Fruit fly (Drosophila melanogaster) whole organism, adult: Measurements from ENCODE around the gene emei.
A peak's percentile ranks its signal among the peaks of the same experiment; 100 is the strongest.

ENCODE experiments used
- CG11617 ChIP-seq: fragments of 200-800 bp; sonication (Bioruptor generic); optimal IDR thresholded peaks from 2 replicates; lab custom pipeline; 2017; ENCODE audit warnings: mild to moderate bottlenecking, missing biosample characterization, missing genetic modification reagents, missing genetic modification characterization
- CG12768 ChIP-seq: fragments of 200-800 bp; sonication (Bioruptor generic); optimal IDR thresholded peaks from 2 replicates; lab custom pipeline; 2017; ENCODE audit warnings: missing biosample characterization, missing genetic modification characterization, mild to moderate bottlenecking, moderate library complexity, missing genetic modification reagents
- CG14711 ChIP-seq: fragments of 200-800 bp; sonication (Bioruptor generic); optimal IDR thresholded peaks from 2 replicates; lab custom pipeline; 2018; ENCODE audit warnings: missing biosample characterization, mild to moderate bottlenecking, missing genetic modification characterization, moderate library complexity
- CG1620 ChIP-seq: fragments of 200-800 bp; sonication (Bioruptor generic); optimal IDR thresholded peaks from 2 replicates; lab custom pipeline; 2016; ENCODE audit warnings: missing biosample characterization, missing genetic modification characterization
- CG33017 ChIP-seq: fragments of 200-800 bp; sonication (Bioruptor generic); optimal IDR thresholded peaks from 2 replicates; lab custom pipeline; 2018; ENCODE audit warnings: missing biosample characterization, mild to moderate bottlenecking, missing genetic modification characterization, moderate library complexity
- CG5204 ChIP-seq: fragments of 200-800 bp; sonication (Bioruptor generic); optimal IDR thresholded peaks from 2 replicates; lab custom pipeline; 2016; ENCODE audit warnings: missing biosample characterization, missing genetic modification characterization
- CG7045 ChIP-seq: fragments of 200-800 bp; sonication (Bioruptor generic); optimal IDR thresholded peaks from 2 replicates; lab custom pipeline; 2017; ENCODE audit warnings: missing biosample characterization, mild to moderate bottlenecking, missing genetic modification characterization
- CG7101 ChIP-seq: fragments of 200-800 bp; sonication (Bioruptor generic); optimal IDR thresholded peaks from 2 replicates; lab custom pipeline; 2018; ENCODE audit warnings: missing biosample characterization, mild to moderate bottlenecking, missing genetic modification characterization, moderate library complexity
- Clk ChIP-seq: fragments of 200-800 bp; sonication (Bioruptor generic); optimal IDR thresholded peaks from 2 replicates; lab custom pipeline; 2017; ENCODE audit warnings: missing biosample characterization, missing genetic modification characterization
- Crg-1 ChIP-seq: fragments of 200-800 bp; sonication (Bioruptor generic); optimal IDR thresholded peaks from 2 replicates; lab custom pipeline; 2016; ENCODE audit warnings: missing biosample characterization, missing genetic modification characterization
- Hr96 ChIP-seq: fragments of 200-800 bp; sonication (Bioruptor generic); optimal IDR thresholded peaks from 2 replicates; lab custom pipeline; 2016; ENCODE audit warnings: missing biosample characterization, missing genetic modification characterization
- Mnt ChIP-seq: fragments of 200-800 bp; sonication (Bioruptor generic); optimal IDR thresholded peaks from 2 replicates; lab custom pipeline; 2016; ENCODE audit warnings: missing biosample characterization, mild to moderate bottlenecking, missing genetic modification characterization
- bab1 ChIP-seq: fragments of 200-800 bp; sonication (Bioruptor generic); optimal IDR thresholded peaks from 3 replicates; lab custom pipeline; 2019; ENCODE audit warnings: missing biosample characterization, mild to moderate bottlenecking, missing genetic modification characterization, moderate library complexity
- cic ChIP-seq: fragments of 200-800 bp; sonication (Bioruptor generic); optimal IDR thresholded peaks from 2 replicates; lab custom pipeline; 2017; ENCODE audit warnings: missing biosample characterization, mild to moderate bottlenecking, missing genetic modification characterization, moderate library complexity
- cnc ChIP-seq, 2 experiments: fragments of >200 bp; optimal IDR thresholded peaks; 2 replicates each; lab custom pipeline; 2017
- kay ChIP-seq: fragments of 200-800 bp; sonication (Bioruptor generic); peaks from one replicate; lab custom pipeline; 2016; ENCODE audit warnings: missing biosample characterization, missing genetic modification characterization, borderline replicate concordance
- ovo ChIP-seq: fragments of 200-800 bp; sonication (Bioruptor generic); optimal IDR thresholded peaks from 2 replicates; lab custom pipeline; 2016; ENCODE audit warnings: missing biosample characterization, missing genetic modification characterization
- pad ChIP-seq: fragments of 200-800 bp; sonication (Bioruptor generic); optimal IDR thresholded peaks from 3 replicates; lab custom pipeline; 2017; ENCODE audit warnings: missing biosample characterization, missing genetic modification characterization, mild to moderate bottlenecking, moderate library complexity, missing genetic modification reagents
- tj ChIP-seq: fragments of 200-800 bp; sonication (Bioruptor generic); optimal IDR thresholded peaks from 3 replicates; lab custom pipeline; 2017; ENCODE audit warnings: missing biosample characterization, mild to moderate bottlenecking, missing genetic modification characterization, moderate library complexity
- toe ChIP-seq: fragments of 200-800 bp; sonication (Bioruptor generic); optimal IDR thresholded peaks from 2 replicates; lab custom pipeline; 2016; ENCODE audit warnings: missing biosample characterization, missing genetic modification characterization

Gene emei

DNA sequence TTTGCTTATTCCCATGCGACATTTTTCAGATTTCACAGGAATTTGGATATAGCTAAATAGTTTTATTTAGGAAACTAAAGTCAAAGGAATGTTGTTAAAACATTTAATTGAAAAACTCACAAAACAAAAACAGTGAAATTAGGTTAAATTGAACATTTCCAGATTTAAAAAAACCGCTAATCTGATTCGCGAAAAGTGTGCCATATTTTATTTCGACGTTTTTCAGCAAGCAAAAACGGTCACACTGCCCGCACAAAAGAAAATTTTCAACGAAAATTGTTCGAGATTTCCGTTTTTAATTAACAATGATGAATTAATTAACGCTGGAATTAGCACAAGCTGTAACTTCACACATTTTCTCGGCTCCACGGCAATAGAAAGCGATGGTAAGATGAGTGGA is at the start of gene emei, which contains the start of gene CG34012:
Gene emei, plus strand, starts transcription at position 237 of the 400 bp plus-strand sequence.
Gene CG34012, minus strand, starts transcription at position 52 of the 400 bp plus-strand sequence.
- TF ChIP-seq tj (GFP tag; lab: Kevin White, UChicago), result no peak
- TF ChIP-seq Hr96 (GFP tag; lab: Kevin White, UChicago), result no peak
- no peak for TF ChIP-seq CG33017
- TF ChIP-seq Crg-1 (GFP tag; lab: Kevin White, UChicago), result no peak
- no peak for TF ChIP-seq cic (GFP tag; lab: Kevin White, UChicago)
- no peak for TF ChIP-seq CG12768
- TF ChIP-seq ovo, result no peak
- TF ChIP-seq Mnt (GFP tag; lab: Kevin White, UChicago), result no peak
- TF ChIP-seq kay (GFP tag; lab: Kevin White, UChicago), result no peak
- TF ChIP-seq CG11617 (GFP tag; lab: Kevin White, UChicago), result no peak
- no peak for TF ChIP-seq CG7045
- no peak for TF ChIP-seq Clk (GFP tag; lab: Kevin White, UChicago)
- TF ChIP-seq pad (GFP tag; lab: Kevin White, UChicago), result no peak
- TF ChIP-seq CG5204 (GFP tag; lab: Kevin White, UChicago), result no peak
- no peak for TF ChIP-seq CG1620 (GFP tag; lab: Kevin White, UChicago)

DNA sequence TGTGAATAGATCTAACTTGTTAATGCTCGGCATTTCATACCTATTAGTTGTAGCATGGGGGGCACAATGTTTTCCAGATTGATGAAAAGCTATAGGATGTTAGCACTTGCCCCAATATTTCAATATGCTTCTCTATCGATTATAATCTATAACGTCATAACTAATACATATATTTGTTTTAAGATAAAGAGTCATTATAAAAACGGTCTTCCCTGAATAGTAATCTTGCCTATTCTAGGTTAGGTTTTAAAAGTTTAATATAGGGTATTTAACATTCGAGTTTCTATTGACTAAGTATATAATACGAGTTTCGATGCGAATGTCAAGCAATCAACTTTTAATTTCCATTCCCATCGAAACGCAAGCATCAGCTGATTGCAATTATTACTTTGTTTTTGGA is 48.3 kb upstream of the emei start, which contains the start of the genes CG6321 and Blos2:
Gene CG6321, minus strand, starts transcription at position 25 of the 400 bp plus-strand sequence.
Gene Blos2, plus strand, starts transcription at position 372 of the 400 bp plus-strand sequence.
- peak; percentile 69 for TF ChIP-seq CG7045
- TF ChIP-seq bab1 (GFP tag; lab: Kevin White, UChicago), result peak; percentile 90
- TF ChIP-seq Crg-1 (GFP tag; lab: Kevin White, UChicago), result peak; percentile 3
- peak; percentile 56 for TF ChIP-seq Hr96 (GFP tag; lab: Kevin White, UChicago)
- TF ChIP-seq tj (GFP tag; lab: Kevin White, UChicago), result peak; percentile 54
- TF ChIP-seq CG14711, result peak; percentile 73
- peak; percentile 48 for TF ChIP-seq pad (GFP tag; lab: Kevin White, UChicago)
- peak; percentile 6 for TF ChIP-seq cic (GFP tag; lab: Kevin White, UChicago)
- peak; percentile 87 for TF ChIP-seq CG33017
- no peak for TF ChIP-seq CG5204 (GFP tag; lab: Kevin White, UChicago)
- no peak for TF ChIP-seq ovo
- TF ChIP-seq Mnt (GFP tag; lab: Kevin White, UChicago), result peak; percentile 65
- TF ChIP-seq toe (GFP tag; lab: Kevin White, UChicago), result no peak
- TF ChIP-seq CG7101 (tag; lab: Kevin White, UChicago), result peak; percentile 83
- TF ChIP-seq Clk (GFP tag; lab: Kevin White, UChicago), result peak; percentile 12
- TF ChIP-seq CG1620 (GFP tag; lab: Kevin White, UChicago), result peak; percentile 13
- TF ChIP-seq CG12768, result peak; percentile 75
- TF ChIP-seq CG11617 (GFP tag; lab: Kevin White, UChicago), result peak; percentile 81
- no peak for TF ChIP-seq cnc (optimal IDR thresholded peaks at IDR 0.05; lab: Kevin White, UChicago)

DNA sequence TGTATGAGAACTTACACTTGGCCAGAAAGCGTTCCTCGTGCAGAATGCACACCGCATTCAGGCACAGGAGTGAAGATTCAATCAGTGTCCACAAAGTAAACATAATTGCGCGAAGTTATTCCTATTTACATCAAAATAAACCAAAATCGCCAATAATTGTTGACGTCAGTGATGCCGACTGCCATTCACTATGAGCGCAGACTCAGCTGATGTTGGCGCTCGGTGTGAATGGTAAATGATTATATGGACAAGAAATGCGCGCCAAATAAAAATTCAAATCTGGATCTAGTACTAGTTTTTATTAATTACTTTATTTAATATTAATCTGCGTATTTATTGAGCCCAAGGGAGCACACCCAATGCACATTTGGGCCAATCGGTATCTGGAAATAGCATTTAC is 47.0 kb upstream of the emei start, which contains the start of gene CG32069:
Gene CG32069, minus strand, starts transcription at position 174 of the 400 bp plus-strand sequence.
- TF ChIP-seq CG7101 (tag; lab: Kevin White, UChicago) (no peak), CG5204 (GFP tag; lab: Kevin White, UChicago) (no peak), Crg-1 (GFP tag; lab: Kevin White, UChicago) (no peak), Mnt (GFP tag; lab: Kevin White, UChicago) (peak; percentile 1), CG11617 (GFP tag; lab: Kevin White, UChicago) (no peak), tj (GFP tag; lab: Kevin White, UChicago) (peak; percentile 11), CG12768 (no peak), bab1 (GFP tag; lab: Kevin White, UChicago) (peak; percentile 19), cnc (optimal IDR thresholded peaks at IDR 0.05; lab: Kevin White, UChicago) (no peak)

DNA sequence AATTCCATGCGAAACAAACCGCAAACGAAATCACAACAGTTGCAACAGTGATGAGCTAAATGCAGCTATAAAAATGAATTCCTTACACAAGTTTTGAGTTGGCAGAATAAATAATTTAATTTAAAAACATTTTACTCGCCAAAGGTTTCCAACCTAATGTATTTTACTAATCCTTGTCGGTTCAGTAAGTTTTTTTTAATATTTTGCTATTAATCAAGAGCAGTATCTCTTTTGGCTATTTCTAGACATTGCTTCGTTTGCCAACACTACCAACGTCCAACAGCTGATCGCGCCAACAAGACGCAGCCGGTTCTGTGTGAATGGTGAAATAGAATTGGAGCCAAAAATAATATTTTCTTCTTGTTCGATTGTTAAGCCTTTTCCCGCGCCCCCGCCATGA is 44.8 kb upstream of the emei start, which contains the start of the genes CG32075, CG45101 and SuUR:
Gene CG32075, minus strand, starts transcription at position 253 of the 400 bp plus-strand sequence.
Gene CG45101, plus strand, starts transcription at position 303 of the 400 bp plus-strand sequence.
Gene SuUR, plus strand, starts transcription at position 303 of the 400 bp plus-strand sequence.
- peak; percentile 90 for TF ChIP-seq bab1 (GFP tag; lab: Kevin White, UChicago)
- TF ChIP-seq kay (GFP tag; lab: Kevin White, UChicago), result no peak
- TF ChIP-seq cnc (optimal IDR thresholded peaks at IDR 0.05; lab: Kevin White, UChicago), result no peak
- TF ChIP-seq CG7101 (tag; lab: Kevin White, UChicago), result peak; percentile 87
- peak; percentile 89 for TF ChIP-seq Mnt (GFP tag; lab: Kevin White, UChicago)
- peak; percentile 76 for TF ChIP-seq CG14711
- peak; percentile 91 for TF ChIP-seq toe (GFP tag; lab: Kevin White, UChicago)
- peak; percentile 85 for TF ChIP-seq CG12768
- peak; percentile 80 for TF ChIP-seq pad (GFP tag; lab: Kevin White, UChicago)
- no peak for TF ChIP-seq Hr96 (GFP tag; lab: Kevin White, UChicago)
- peak; percentile 85 for TF ChIP-seq CG11617 (GFP tag; lab: Kevin White, UChicago)
- peak; percentile 70 for TF ChIP-seq CG33017
- TF ChIP-seq tj (GFP tag; lab: Kevin White, UChicago), result peak; percentile 71
- TF ChIP-seq Clk (GFP tag; lab: Kevin White, UChicago), result peak; percentile 82
- peak; percentile 71 for TF ChIP-seq CG7045
- peak; percentile 59 for TF ChIP-seq ovo
- TF ChIP-seq CG5204 (GFP tag; lab: Kevin White, UChicago), result no peak
- TF ChIP-seq cic (GFP tag; lab: Kevin White, UChicago), result no peak
- TF ChIP-seq Crg-1 (GFP tag; lab: Kevin White, UChicago), result peak; percentile 92
- peak; percentile 96 for TF ChIP-seq CG1620 (GFP tag; lab: Kevin White, UChicago)

DNA sequence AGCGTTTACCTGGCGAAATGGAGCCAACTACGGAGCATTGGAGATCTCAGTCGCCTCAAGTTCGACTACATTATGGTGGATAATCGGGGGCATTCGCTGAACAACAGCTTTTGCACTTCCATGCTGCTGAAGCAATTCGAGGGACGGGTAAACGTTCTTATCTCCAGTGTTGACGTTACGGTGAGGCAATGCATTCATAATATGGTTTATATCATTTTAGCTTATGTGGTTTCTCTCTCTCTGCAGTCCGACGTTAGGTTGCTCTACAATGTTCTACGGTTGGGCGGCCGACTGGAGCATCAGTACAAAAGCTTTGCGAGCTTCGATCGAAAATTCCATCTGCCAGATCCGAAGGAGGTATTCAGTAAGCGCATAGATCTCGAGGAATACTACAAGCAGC is 43.6 kb upstream of the emei start:
- peak; percentile 18 for TF ChIP-seq cic (GFP tag; lab: Kevin White, UChicago)
- no peak for TF ChIP-seq CG12768

DNA sequence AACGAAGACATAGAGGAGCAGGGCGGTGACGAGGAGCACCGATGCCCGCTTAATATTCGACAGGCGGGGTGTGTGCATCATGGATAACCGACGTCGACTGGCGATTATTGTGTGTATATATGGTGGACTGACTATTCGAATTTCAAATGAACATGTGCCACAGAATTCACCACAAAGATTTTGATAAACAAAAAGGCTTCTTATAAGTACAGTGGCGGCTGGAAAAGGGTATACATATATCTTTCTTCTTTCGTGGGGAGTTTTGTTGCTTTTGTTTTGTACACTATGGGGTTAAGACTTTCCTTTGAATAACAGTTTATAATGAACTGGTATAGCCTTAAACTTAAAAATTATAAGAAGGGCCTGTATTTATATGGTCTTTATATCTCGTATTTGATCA is 39.7 kb upstream of the emei start, which contains the start of gene CG6310:
Gene CG6310, minus strand, starts transcription at position 101 of the 400 bp plus-strand sequence.
- TF ChIP-seq bab1 (GFP tag; lab: Kevin White, UChicago) (no peak), Mnt (GFP tag; lab: Kevin White, UChicago) (peak; percentile 29)
